In genomic region chrX:9664426-9664825, dm6 we compare ENCODE assay signal across 3 fruit fly cellular contexts.
A peak's percentile ranks its signal among the peaks of the same experiment; 100 is the strongest.
TF ChIP-seq lines count a peak whose summit lies in the region.

No protein-coding gene starts in this region.

TF ChIP-seq in whole organism, embryonic, 481 proteins besides CTCF, POLR2A, EP300 and RAD21 (continued from another document and continues in another):
- TF ChIP-seq Hr51 (GFP tag; optimal IDR thresholded peaks at IDR 0.05; lab: Kevin White, UChicago) (peak in 1 of 2 experiments; percentile 70), CG4617 (GFP tag; optimal IDR thresholded peaks at IDR 0.05; lab: Kevin White, UChicago; ENCODE audit: borderline replicate concordance) (no peak), CG13894 (tag; optimal IDR thresholded peaks at IDR 0.05; lab: Kevin White, UChicago) (no peak), CG34376 (GFP tag; optimal IDR thresholded peaks at IDR 0.05; lab: Kevin White, UChicago) (no peak), chif (GFP tag; optimal IDR thresholded peaks at IDR 0.05; lab: Kevin White, UChicago) (peak; percentile 25 to 26), Antp (GFP tag; optimal IDR thresholded peaks at IDR 0.05; lab: Kevin White, UChicago) (no peak), CG12769 (tag; optimal IDR thresholded peaks at IDR 0.05; lab: Kevin White, UChicago) (no peak), Aef1 (GFP tag; IDR thresholded peaks at IDR 0.05; lab: Robert Waterston, UW) (no peak), CG13775 (GFP tag; optimal IDR thresholded peaks at IDR 0.05; lab: Kevin White, UChicago) (peak; percentile 23), dm (GFP tag; optimal IDR thresholded peaks at IDR 0.05; lab: Kevin White, UChicago) (peak; percentile 6), luna (GFP tag; optimal IDR thresholded peaks at IDR 0.05; lab: Kevin White, UChicago) (no peak), CG30431 (GFP tag; optimal IDR thresholded peaks at IDR 0.05; lab: Kevin White, UChicago) (no peak), Trl (optimal IDR thresholded peaks at IDR 0.05; lab: Kevin White, UChicago) (no peak), Trl (GFP tag; optimal IDR thresholded peaks at IDR 0.05; lab: Kevin White, UChicago) (no peak), ken (GFP tag; IDR thresholded peaks at IDR 0.05; lab: Robert Waterston, UW) (0 out of 3 replicates have a peak, but pooled peaks have one; percentile 56), eyg (GFP tag; optimal IDR thresholded peaks at IDR 0.05; lab: Kevin White, UChicago) (no peak), Lhr (GFP tag; optimal IDR thresholded peaks at IDR 0.05; lab: Kevin White, UChicago) (no peak), Kr (GFP tag; optimal IDR thresholded peaks at IDR 0.05; lab: Kevin White, UChicago) (no peak), PHDP (tag; optimal IDR thresholded peaks at IDR 0.05; lab: Kevin White, UChicago) (peak; percentile 77), CG7556 (GFP tag; optimal IDR thresholded peaks at IDR 0.05; lab: Kevin White, UChicago) (peak; percentile 44), CG12219 (GFP tag; optimal IDR thresholded peaks at IDR 0.05; lab: Kevin White, UChicago) (peak; percentile 66), hkb (optimal IDR thresholded peaks at IDR 0.05; lab: Kevin White, UChicago) (no peak), hkb (GFP tag; IDR thresholded peaks at IDR 0.05; lab: Robert Waterston, UW) (peak; percentile 62; the same call in 1 of the 2 replicates), CG15011 (GFP tag; optimal IDR thresholded peaks at IDR 0.05; lab: Kevin White, UChicago) (no peak), CG14050 (GFP tag; IDR thresholded peaks at IDR 0.05; lab: Robert Waterston, UW) (peak; percentile 43; the same call in 2 of the 3 replicates), cas (GFP tag; IDR thresholded peaks at IDR 0.05; lab: Robert Waterston, UW) (0 out of 2 replicates have a peak, but pooled peaks have one; percentile 10), CG3065 (GFP tag; optimal IDR thresholded peaks at IDR 0.05; lab: Kevin White, UChicago) (no peak), btn (GFP tag; optimal IDR thresholded peaks at IDR 0.05; lab: Kevin White, UChicago) (no peak), Gsc (GFP tag; IDR thresholded peaks at IDR 0.05; lab: Robert Waterston, UW) (no peak), CG10654 (GFP tag; optimal IDR thresholded peaks at IDR 0.05; lab: Kevin White, UChicago) (no peak), CG31224 (GFP tag; IDR thresholded peaks at IDR 0.05; lab: Robert Waterston, UW) (no peak), Hand (GFP tag; optimal IDR thresholded peaks at IDR 0.05; lab: Kevin White, UChicago) (peak; percentile 42), vfl (GFP tag; optimal IDR thresholded peaks at IDR 0.05; lab: Kevin White, UChicago) (no peak), CG2129 (GFP tag; IDR thresholded peaks at IDR 0.05; lab: Robert Waterston, UW; ENCODE audit: partially characterized antibody) (no peak), run (tag; optimal IDR thresholded peaks at IDR 0.05; lab: Kevin White, UChicago) (no peak), jing (GFP tag; optimal IDR thresholded peaks at IDR 0.05; lab: Kevin White, UChicago) (peak; percentile 37), D (optimal IDR thresholded peaks at IDR 0.05; lab: Kevin White, UChicago) (no peak), D (GFP tag; optimal IDR thresholded peaks at IDR 0.05; lab: Kevin White, UChicago) (peak; percentile 12), gce (GFP tag; IDR thresholded peaks at IDR 0.05; lab: Robert Waterston, UW) (peak; percentile 7; the same call in 1 of the 3 replicates), dmrt99B (tag; optimal IDR thresholded peaks at IDR 0.05; lab: Kevin White, UChicago) (no peak), CG3847 (GFP tag; IDR thresholded peaks at IDR 0.05; lab: Robert Waterston, UW) (no peak), ase (GFP tag; IDR thresholded peaks at IDR 0.05; lab: Robert Waterston, UW) (no peak), CG13123 (GFP tag; optimal IDR thresholded peaks at IDR 0.05; lab: Kevin White, UChicago) (no peak), h (optimal IDR thresholded peaks at IDR 0.05; lab: Kevin White, UChicago) (no peak)

TF ChIP-seq in whole organism, prepupa, 60 proteins besides CTCF, POLR2A, EP300 and RAD21 (continued from another document):
- TF ChIP-seq Hr4 (GFP tag; optimal IDR thresholded peaks at IDR 0.05; lab: Kevin White, UChicago) = no peak
- no peak for TF ChIP-seq svp (GFP tag; lab: Kevin White, UChicago)

TF ChIP-seq in whole organism, wandering third instar larva, 38 proteins besides CTCF, POLR2A, EP300 and RAD21 (continued from another document):
- TF ChIP-seq usp (GFP tag; optimal IDR thresholded peaks at IDR 0.05; lab: Kevin White, UChicago) (no peak), Dif (GFP tag; optimal IDR thresholded peaks at IDR 0.05; lab: Kevin White, UChicago; ENCODE audit: partially characterized antibody) (no peak)
